Worm (Caenorhabditis elegans) whole organism, early embryonic: Measurements from ENCODE around the gene F09E10.7.
A peak's percentile ranks its signal among the peaks of the same experiment; 100 is the strongest.

Source experiments
- B0310.2 ChIP-seq: sonication (generic microtip); optimal IDR thresholded peaks from 2 replicates; lab custom pipeline; 2016; ENCODE audit warnings: mild to moderate bottlenecking, missing genetic modification characterization, missing compliant biosample characterization
- F13C5.2 ChIP-seq: sonication (generic microtip); optimal IDR thresholded peaks from 2 replicates; lab custom pipeline; 2017; ENCODE audit warnings: mild to moderate bottlenecking, missing genetic modification characterization, inconsistent platforms, missing compliant biosample characterization
- aly-1 ChIP-seq: sonication (generic microtip); optimal IDR thresholded peaks from 2 replicates; lab custom pipeline; 2016; ENCODE audit warnings: missing genetic modification characterization, missing compliant biosample characterization
- ama-1 ChIP-seq: fragments of 150-350 bp; optimal IDR thresholded peaks from 2 replicates; lab custom pipeline; 2014
- ceh-13 ChIP-seq: fragments of 200-800 bp; sonication (Bioruptor generic); optimal IDR thresholded peaks from 2 replicates; lab custom pipeline; 2018; ENCODE audit warnings: mild to moderate bottlenecking, missing genetic modification characterization, missing compliant biosample characterization
- ceh-36 ChIP-seq: sonication (generic microtip); optimal IDR thresholded peaks from 2 replicates; lab custom pipeline; 2016; ENCODE audit warnings: missing genetic modification characterization, inconsistent platforms, missing compliant biosample characterization
- ets-7 ChIP-seq: sonication (generic microtip); optimal IDR thresholded peaks from 2 replicates; lab custom pipeline; 2016; ENCODE audit warnings: missing genotype, missing genetic modification characterization, missing compliant biosample characterization
- flt-1 ChIP-seq: fragments of 200-800 bp; sonication (Bioruptor generic); IDR thresholded peaks from 2 replicates; pipeline ENCODE4 v1.3.6; 2022; ENCODE audit warnings: missing genetic modification characterization, missing compliant biosample characterization
- hmbx-1 ChIP-seq: sonication (generic microtip); optimal IDR thresholded peaks from 2 replicates; lab custom pipeline; 2016; ENCODE audit warnings: mild to moderate bottlenecking, missing genetic modification characterization, missing compliant biosample characterization
- hmg-4 ChIP-seq: fragments of 200-800 bp; sonication (Bioruptor generic); optimal IDR thresholded peaks from 2 replicates; lab custom pipeline; 2018; ENCODE audit warnings: mild to moderate bottlenecking, missing genetic modification characterization, missing compliant biosample characterization
- hnd-1 ChIP-seq: sonication (generic microtip); optimal IDR thresholded peaks from 2 replicates; lab custom pipeline; 2016; ENCODE audit warnings: missing genetic modification characterization, missing compliant biosample characterization
- pes-1 ChIP-seq: fragments of 200-800 bp; sonication (Bioruptor generic); IDR thresholded peaks from 2 replicates; pipeline ENCODE4 v1.3.6; 2022; ENCODE audit warnings: missing genetic modification reagents, missing genetic modification characterization, missing compliant biosample characterization
- scrt-1 ChIP-seq: fragments of 200-800 bp; sonication (Bioruptor generic); IDR thresholded peaks from 2 replicates; pipeline ENCODE4 v1.3.6; 2022; ENCODE audit warnings: missing genetic modification characterization, missing compliant biosample characterization
- sea-1 ChIP-seq: fragments of 200-800 bp; sonication (Bioruptor generic); conservative IDR thresholded peaks from 2 replicates; pipeline ENCODE4 v1.3.6; 2022; ENCODE audit warnings: missing genetic modification characterization, missing compliant biosample characterization
- tbx-11 ChIP-seq: fragments of 200-800 bp; sonication (Bioruptor generic); IDR thresholded peaks from 2 replicates; pipeline ENCODE4 v1.3.6; 2022; ENCODE audit warnings: missing genetic modification characterization, missing compliant biosample characterization
- tbx-37 ChIP-seq: fragments of 200-800 bp; sonication (Bioruptor generic); conservative IDR thresholded peaks from 2 replicates; pipeline ENCODE4 v1.3.6; 2022; ENCODE audit warnings: missing genetic modification reagents, missing genetic modification characterization, missing compliant biosample characterization
- tra-4 ChIP-seq: sonication (generic microtip); optimal IDR thresholded peaks from 2 replicates; lab custom pipeline; 2017; ENCODE audit warnings: missing genetic modification characterization, missing compliant biosample characterization

F09E10.7 gene

ce11 chrX:1454385-1454784 lies 47.3 kb downstream of the F09E10.7 start:
- TF ChIP-seq hnd-1 = no peak
- no peak for TF ChIP-seq pes-1 (GFP tag; lab: Robert Waterston, UW)
- TF ChIP-seq scrt-1 (GFP tag; lab: Robert Waterston, UW) = peak; percentile 67; the same call in 1 of the 2 replicates
- TF ChIP-seq tbx-37 (GFP tag; lab: Robert Waterston, UW) = no peak
- TF ChIP-seq ama-1 (lab: Kevin White, UChicago) = no peak
- TF ChIP-seq B0310.2 (tag; lab: Kevin White, UChicago) = no peak
- TF ChIP-seq tra-4 (tag; lab: Kevin White, UChicago) = no peak
- no peak for TF ChIP-seq flt-1 (GFP tag; lab: Robert Waterston, UW)
- no peak for TF ChIP-seq aly-1 (tag; lab: Kevin White, UChicago)
- peak; percentile 79 for TF ChIP-seq hmg-4 (GFP tag; lab: Kevin White, UChicago)
- no peak for TF ChIP-seq F13C5.2

ce11 chrX:1453770-1454169 lies 47.9 kb downstream of the F09E10.7 start, which contains the start of gene cebp-1:
TSS of gene cebp-1 (minus strand) at chrX:1453868.
- TF ChIP-seq hmbx-1 (tag; lab: Kevin White, UChicago) (no peak), ceh-13 (GFP tag; lab: Kevin White, UChicago) (no peak), F13C5.2 (no peak), hmg-4 (GFP tag; lab: Kevin White, UChicago) (no peak), ceh-36 (tag; lab: Kevin White, UChicago) (no peak), tra-4 (tag; lab: Kevin White, UChicago) (no peak), tbx-37 (GFP tag; lab: Robert Waterston, UW) (no peak), ama-1 (lab: Kevin White, UChicago) (no peak), ets-7 (tag; lab: Kevin White, UChicago) (no peak), sea-1 (no peak), B0310.2 (tag; lab: Kevin White, UChicago) (no peak), tbx-11 (GFP tag; lab: Robert Waterston, UW) (no peak), hnd-1 (no peak), pes-1 (GFP tag; lab: Robert Waterston, UW) (no peak), aly-1 (tag; lab: Kevin White, UChicago) (no peak), scrt-1 (GFP tag; lab: Robert Waterston, UW) (no peak), flt-1 (GFP tag; lab: Robert Waterston, UW) (no peak)

ce11 chrX:1451816-1452602 lies 49.6 kb downstream of the F09E10.7 start:
- TF ChIP-seq hnd-1 (no peak), B0310.2 (tag; lab: Kevin White, UChicago) (no peak), hmbx-1 (tag; lab: Kevin White, UChicago) (no peak), ets-7 (tag; lab: Kevin White, UChicago) (no peak), pes-1 (GFP tag; lab: Robert Waterston, UW) (no peak), ama-1 (lab: Kevin White, UChicago) (no peak), ceh-36 (tag; lab: Kevin White, UChicago) (no peak), tbx-11 (GFP tag; lab: Robert Waterston, UW) (no peak), F13C5.2 (no peak), hmg-4 (GFP tag; lab: Kevin White, UChicago) (no peak), aly-1 (tag; lab: Kevin White, UChicago) (no peak), tbx-37 (GFP tag; lab: Robert Waterston, UW) (no peak), flt-1 (GFP tag; lab: Robert Waterston, UW) (no peak)

- no peak for TF ChIP-seq B0310.2 (tag; lab: Kevin White, UChicago)
- no peak for TF ChIP-seq pes-1 (GFP tag; lab: Robert Waterston, UW)
- TF ChIP-seq ceh-13 (GFP tag; lab: Kevin White, UChicago) = no peak
- TF ChIP-seq tra-4 (tag; lab: Kevin White, UChicago) = no peak
- TF ChIP-seq flt-1 (GFP tag; lab: Robert Waterston, UW) = no peak
- TF ChIP-seq tbx-37 (GFP tag; lab: Robert Waterston, UW) = no peak
- no peak for TF ChIP-seq ets-7 (tag; lab: Kevin White, UChicago)
- TF ChIP-seq ama-1 (lab: Kevin White, UChicago) = no peak
- no peak for TF ChIP-seq ceh-36 (tag; lab: Kevin White, UChicago)
- TF ChIP-seq sea-1 = no peak
- TF ChIP-seq scrt-1 (GFP tag; lab: Robert Waterston, UW) = no peak
- TF ChIP-seq aly-1 (tag; lab: Kevin White, UChicago) = no peak
Measured at ce11 chrX:1451240-1451639, 50.4 kb downstream of the F09E10.7 start.

ce11 chrX:1450352-1450818 lies 51.3 kb downstream of the F09E10.7 start, which contains the start of gene W05H7.1:
TSS of gene W05H7.1 (plus strand) at chrX:1450768.
- TF ChIP-seq tra-4 (tag; lab: Kevin White, UChicago) (no peak), hnd-1 (no peak), scrt-1 (GFP tag; lab: Robert Waterston, UW) (no peak), hmg-4 (GFP tag; lab: Kevin White, UChicago) (peak; percentile 50), B0310.2 (tag; lab: Kevin White, UChicago) (no peak), sea-1 (no peak), pes-1 (GFP tag; lab: Robert Waterston, UW) (no peak)
